Fruit fly (Drosophila melanogaster): ENCODE measurements around the gene CG3610.

- TF ChIP-seq CG32264 (GFP tag; optimal IDR thresholded peaks at IDR 0.05) (no peak), brk (GFP tag; optimal IDR thresholded peaks at IDR 0.05) (no peak)
These were observed 14.5 kb upstream of the CG3610 start for dm6 chr3R:14830262-14830758.

Data from whole organism, wandering third instar larva.